Worm (Caenorhabditis elegans): Measurements from ENCODE around the gene F59E11.2.

F59E11.2 gene

DNA sequence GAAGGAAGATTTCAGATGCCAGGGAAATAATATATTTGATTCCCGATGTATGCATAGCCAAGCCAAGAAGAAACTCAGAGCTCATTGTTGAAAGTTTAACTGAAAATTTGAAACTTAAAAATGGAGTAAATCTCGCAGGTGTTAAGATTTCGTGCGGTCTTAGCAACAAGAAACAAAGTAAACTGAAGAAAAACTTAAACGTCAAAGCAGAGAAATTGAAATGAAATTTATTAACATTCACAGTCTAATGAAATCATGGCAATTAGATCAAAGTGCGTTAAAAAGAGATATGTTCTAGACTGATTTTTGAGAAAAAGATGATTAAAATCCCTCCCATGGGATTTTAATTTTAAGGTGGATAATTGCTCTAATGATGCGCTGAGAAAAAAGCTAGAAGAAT lies 20.4 kb upstream of the F59E11.2 start, which contains the start of gene str-84:
str-84 (minus strand) TSS at position 101 of the 400 bp plus-strand sequence.
- TF ChIP-seq ham-2 (GFP tag; optimal IDR thresholded peaks at IDR 0.05): no peak
- no peak for TF ChIP-seq cnd-1 (tag; optimal IDR thresholded peaks at IDR 0.05)
- TF ChIP-seq nhr-12 (tag; optimal IDR thresholded peaks at IDR 0.05): no peak
- no peak for TF ChIP-seq unc-120 (tag; optimal IDR thresholded peaks at IDR 0.05; ENCODE audit: poor library complexity, severe bottlenecking)
- TF ChIP-seq lin-32 (GFP tag; optimal IDR thresholded peaks at IDR 0.05): no peak

DNA sequence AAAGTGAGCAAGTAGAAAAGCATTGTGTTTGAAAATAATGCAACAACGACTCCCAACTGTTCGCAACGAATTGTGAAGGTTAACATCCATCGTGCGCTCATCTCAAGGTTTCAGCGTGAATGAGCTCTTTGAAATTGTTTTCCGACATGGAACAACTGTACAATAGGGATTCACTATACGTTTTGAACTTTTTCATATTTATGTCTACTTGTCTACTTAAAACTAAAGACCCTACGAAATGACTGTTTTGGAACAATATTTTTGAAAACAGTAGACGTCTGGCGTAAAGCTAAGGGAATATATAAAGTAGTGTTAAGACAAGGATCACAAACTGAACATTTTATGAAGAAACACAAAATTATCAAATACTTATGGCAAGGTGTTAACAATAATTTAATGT lies 17.7 kb upstream of the F59E11.2 start, which contains the start of gene str-86:
str-86 (minus strand) TSS at position 101 of the 400 bp plus-strand sequence.
- TF ChIP-seq blmp-1 (tag; optimal IDR thresholded peaks at IDR 0.05) (no peak), mls-2 (tag; optimal IDR thresholded peaks at IDR 0.05) (no peak), nhr-76 (tag; optimal IDR thresholded peaks at IDR 0.05) (no peak), sptf-1 (tag; optimal IDR thresholded peaks at IDR 0.05) (no peak), flh-1 (GFP tag; optimal IDR thresholded peaks at IDR 0.05) (no peak), nhr-237 (tag; optimal IDR thresholded peaks at IDR 0.05) (no peak), ham-2 (GFP tag; optimal IDR thresholded peaks at IDR 0.05) (no peak), mab-5 (tag; optimal IDR thresholded peaks at IDR 0.05) (no peak), bed-3 (GFP tag; optimal IDR thresholded peaks at IDR 0.05) (no peak), nhr-28 (tag; optimal IDR thresholded peaks at IDR 0.05) (no peak), elt-3 (tag; optimal IDR thresholded peaks at IDR 0.05) (no peak), ceh-39 (tag; optimal IDR thresholded peaks at IDR 0.05) (no peak), hlh-1 (tag; optimal IDR thresholded peaks at IDR 0.05) (no peak), nhr-12 (tag; optimal IDR thresholded peaks at IDR 0.05) (no peak), sem-2 (GFP tag; optimal IDR thresholded peaks at IDR 0.05) (no peak), snpc-4 (tag; optimal IDR thresholded peaks at IDR 0.05) (no peak), elt-1 (tag; optimal IDR thresholded peaks at IDR 0.05; ENCODE audit: borderline replicate concordance, insufficient read depth) (no peak), pha-4 (tag; optimal IDR thresholded peaks at IDR 0.05) (no peak), zip-8 (tag; optimal IDR thresholded peaks at IDR 0.05) (no peak), lin-13 (tag; optimal IDR thresholded peaks at IDR 0.05) (no peak)

DNA sequence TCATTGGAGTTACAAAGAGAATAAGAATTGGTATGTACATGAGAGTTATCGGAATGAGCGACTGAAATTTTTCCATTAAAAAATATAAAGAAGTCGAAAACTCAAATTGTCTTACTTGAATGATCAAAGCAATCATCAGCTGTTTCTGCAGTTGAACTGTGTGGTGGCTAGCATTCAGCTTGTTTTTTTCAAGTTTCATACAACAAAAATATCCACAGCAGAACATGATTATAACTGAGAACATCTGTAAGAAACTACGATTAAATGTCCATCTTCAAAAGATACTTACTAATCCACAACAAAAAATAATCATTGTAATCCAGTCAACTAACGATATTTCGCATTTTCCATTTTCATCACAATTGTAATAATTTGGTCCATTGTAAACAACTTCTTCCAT lies 16.5 kb upstream of the F59E11.2 start:
- TF ChIP-seq ceh-43 (GFP tag; optimal IDR thresholded peaks at IDR 0.05) (no peak), lin-13 (tag; optimal IDR thresholded peaks at IDR 0.05) (no peak), drap-1 (GFP tag; optimal IDR thresholded peaks at IDR 0.05) (no peak), cnd-1 (tag; optimal IDR thresholded peaks at IDR 0.05) (no peak), nhr-12 (tag; optimal IDR thresholded peaks at IDR 0.05) (no peak), mls-2 (tag; optimal IDR thresholded peaks at IDR 0.05) (no peak), elt-3 (tag; optimal IDR thresholded peaks at IDR 0.05) (no peak), hlh-1 (tag; optimal IDR thresholded peaks at IDR 0.05) (no peak), nhr-2 (tag; optimal IDR thresholded peaks at IDR 0.05) (no peak), ces-1 (GFP tag; optimal IDR thresholded peaks at IDR 0.05) (no peak), nhr-28 (tag; optimal IDR thresholded peaks at IDR 0.05) (no peak)

ce11 chrV:8985740-8986139 lies 15.5 kb upstream of the F59E11.2 start, which contains the start of gene str-85:
Gene str-85 (minus strand): TSS chrV:8985840.
- TF ChIP-seq M03D4.4 (tag; optimal IDR thresholded peaks at IDR 0.05): no peak
- TF ChIP-seq nhr-12 (tag; optimal IDR thresholded peaks at IDR 0.05): no peak
- TF ChIP-seq mab-5 (tag; optimal IDR thresholded peaks at IDR 0.05): no peak
- no peak for TF ChIP-seq elt-1 (tag; optimal IDR thresholded peaks at IDR 0.05; ENCODE audit: borderline replicate concordance, insufficient read depth)
- no peak for TF ChIP-seq sptf-1 (tag; optimal IDR thresholded peaks at IDR 0.05)
- TF ChIP-seq flh-1 (GFP tag; optimal IDR thresholded peaks at IDR 0.05): no peak
- no peak for TF ChIP-seq lsy-2 (tag; optimal IDR thresholded peaks at IDR 0.05)
- TF ChIP-seq drap-1 (GFP tag; optimal IDR thresholded peaks at IDR 0.05): no peak
- TF ChIP-seq snpc-4 (tag; optimal IDR thresholded peaks at IDR 0.05): no peak
- no peak for TF ChIP-seq mls-2 (tag; optimal IDR thresholded peaks at IDR 0.05)
- TF ChIP-seq unc-39 (tag; optimal IDR thresholded peaks at IDR 0.05): no peak
- TF ChIP-seq ceh-83 (GFP tag; optimal IDR thresholded peaks at IDR 0.05): no peak
- TF ChIP-seq nhr-2 (tag; optimal IDR thresholded peaks at IDR 0.05): no peak
- TF ChIP-seq nhr-237 (tag; optimal IDR thresholded peaks at IDR 0.05): no peak

ce11 chrV:8988104-8988503 lies 13.2 kb upstream of the F59E11.2 start, which contains the start of gene str-87:
Gene str-87 (minus strand): TSS chrV:8988204.
- TF ChIP-seq mep-1 (tag; optimal IDR thresholded peaks at IDR 0.05) (no peak), zip-8 (tag; optimal IDR thresholded peaks at IDR 0.05) (no peak)
